Worm (Caenorhabditis elegans) whole organism, L3 larva: ENCODE results near the gene lgc-58.

Experiments
- ZK546.5 ChIP-seq: sonication (generic microtip); optimal IDR thresholded peaks from 2 replicates; lab custom pipeline; 2017; ENCODE audit warnings: missing biosample characterization, missing genetic modification characterization
- ceh-82 ChIP-seq: fragments of 150-350 bp; optimal IDR thresholded peaks from 2 replicates; lab custom pipeline; 2014; ENCODE audit warnings: missing biosample characterization, missing genetic modification characterization
- elt-3 ChIP-seq, 3 experiments: fragments of 150-350 bp in 1 of 3; sonication (generic microtip) in 2 of 3; optimal IDR thresholded peaks; 2 replicates in 2 of 3; 4 replicates in 1 of 3; lab custom pipeline; 2014 to 2017; ENCODE audit warnings: missing biosample characterization in 3 of 3, missing genetic modification characterization in 3 of 3
- fkh-10 ChIP-seq: sonication (generic microtip); optimal IDR thresholded peaks from 2 replicates; lab custom pipeline; 2017; ENCODE audit warnings: missing biosample characterization, missing genetic modification reagents, missing genetic modification characterization
- lsy-12 ChIP-seq: sonication (generic microtip); optimal IDR thresholded peaks from 2 replicates; lab custom pipeline; 2016; ENCODE audit warnings: mild to moderate bottlenecking, missing genetic modification characterization, missing compliant biosample characterization
- mdl-1 ChIP-seq: fragments of 150-350 bp; optimal IDR thresholded peaks from 2 replicates; lab custom pipeline; 2014; ENCODE audit warnings: missing biosample characterization, missing genetic modification characterization
- nhr-23 ChIP-seq: fragments of 150-350 bp; optimal IDR thresholded peaks from 2 replicates; lab custom pipeline; 2014; ENCODE audit warnings: missing biosample characterization, missing genetic modification reagents, missing genetic modification characterization
- nhr-237 ChIP-seq: fragments of 150-350 bp; optimal IDR thresholded peaks from 2 replicates; lab custom pipeline; 2014; ENCODE audit warnings: missing biosample characterization, missing genetic modification characterization
- nhr-25 ChIP-seq: sonication (generic microtip); optimal IDR thresholded peaks from 2 replicates; lab custom pipeline; 2017; ENCODE audit warnings: missing biosample characterization, missing genetic modification characterization
- skn-1 ChIP-seq: fragments of 150-350 bp; optimal IDR thresholded peaks from 2 replicates; lab custom pipeline; 2014; ENCODE audit warnings: missing biosample characterization, missing genetic modification characterization
- snpc-4 ChIP-seq: fragments of 150-350 bp; optimal IDR thresholded peaks from 2 replicates; lab custom pipeline; 2014; ENCODE audit warnings: missing biosample characterization, missing genetic modification characterization
- tbx-2 ChIP-seq: sonication (generic microtip); optimal IDR thresholded peaks from 2 replicates; lab custom pipeline; 2016; ENCODE audit warnings: mild to moderate bottlenecking, missing genetic modification characterization, missing compliant biosample characterization
- unc-39 ChIP-seq: sonication (generic microtip); optimal IDR thresholded peaks from 4 replicates; lab custom pipeline; 2017; ENCODE audit warnings: missing biosample characterization, missing genetic modification characterization

- TF ChIP-seq tbx-2 (tag; lab: Kevin White, UChicago), result no peak
- no peak for TF ChIP-seq ZK546.5 (tag; lab: Kevin White, UChicago)
- no peak for TF ChIP-seq mdl-1 (tag; lab: Kevin White, UChicago)
- TF ChIP-seq skn-1 (tag; lab: Kevin White, UChicago), result no peak
- TF ChIP-seq nhr-23, result no peak
- no peak for TF ChIP-seq nhr-25
- no peak for TF ChIP-seq nhr-237 (tag; lab: Kevin White, UChicago)
- no peak for TF ChIP-seq elt-3 (tag; optimal IDR thresholded peaks at IDR 0.05; lab: Kevin White, UChicago)
- TF ChIP-seq lsy-12 (tag; lab: Kevin White, UChicago), result no peak
- TF ChIP-seq ceh-82 (tag; lab: Kevin White, UChicago), result no peak
- no peak for TF ChIP-seq fkh-10 (GFP tag; lab: Kevin White, UChicago)
- no peak for TF ChIP-seq unc-39 (tag; lab: Kevin White, UChicago)
- TF ChIP-seq snpc-4, result no peak
These were observed 54.0 kb downstream of the lgc-58 start for ce11 chrX:6129277-6129676.
